Worm (Caenorhabditis elegans): Measurements from ENCODE around the gene sad-1.
A peak's percentile ranks its signal among the peaks of the same experiment; 100 is the strongest.

sad-1 gene

DNA sequence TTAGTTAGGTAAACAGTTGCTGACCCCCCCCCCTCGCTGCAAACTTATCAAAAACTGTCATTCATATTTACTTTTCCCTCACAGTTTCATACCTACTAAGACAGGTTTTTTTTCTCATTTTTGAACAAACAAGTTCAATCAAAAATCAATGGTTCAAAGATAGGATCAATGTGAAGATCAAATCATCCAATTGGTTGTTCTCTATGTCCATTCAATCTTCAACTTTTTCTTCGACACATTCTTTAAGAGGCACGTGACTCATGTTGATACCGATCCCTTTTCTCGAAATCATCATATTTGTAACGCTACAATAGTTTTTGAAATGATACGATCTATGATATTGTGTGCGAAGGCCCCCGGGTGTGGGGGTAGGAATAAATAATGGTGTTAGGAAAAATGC, 39.2 kb upstream of the sad-1 start (continued):
- TF ChIP-seq hlh-17 (GFP tag; optimal IDR thresholded peaks at IDR 0.05; ENCODE audit: borderline replicate concordance): no peak
- TF ChIP-seq rnt-1 (tag; optimal IDR thresholded peaks at IDR 0.05): peak; percentile 4
- TF ChIP-seq nhr-12 (tag; optimal IDR thresholded peaks at IDR 0.05): no peak
- no peak for TF ChIP-seq F16B12.6 (tag; optimal IDR thresholded peaks at IDR 0.05)
- peak; percentile 30 for TF ChIP-seq mep-1 (tag; optimal IDR thresholded peaks at IDR 0.05)
- TF ChIP-seq C04F5.9 (tag; optimal IDR thresholded peaks at IDR 0.05): no peak
- no peak for TF ChIP-seq nhr-76 (tag; optimal IDR thresholded peaks at IDR 0.05)
- no peak for TF ChIP-seq fos-1 (tag; optimal IDR thresholded peaks at IDR 0.05)
- no peak for TF ChIP-seq ceh-90 (tag; optimal IDR thresholded peaks at IDR 0.05)
- peak; percentile 77 for TF ChIP-seq nhr-90 (tag; optimal IDR thresholded peaks at IDR 0.05; ENCODE audit: poor library complexity)
- peak in 1 of 2 experiments; percentile 59 for TF ChIP-seq mdl-1 (tag; optimal IDR thresholded peaks at IDR 0.05)
- TF ChIP-seq fkh-8 (tag; optimal IDR thresholded peaks at IDR 0.05): no peak
- no peak for TF ChIP-seq hpl-2 (GFP tag; optimal IDR thresholded peaks at IDR 0.05)
- peak; percentile 68 for TF ChIP-seq nhr-47 (tag; optimal IDR thresholded peaks at IDR 0.05)
- TF ChIP-seq nhr-71 (tag; optimal IDR thresholded peaks at IDR 0.05): peak; percentile 88
- TF ChIP-seq unc-62 (GFP tag; optimal IDR thresholded peaks at IDR 0.05): no peak
- TF ChIP-seq sup-37 (GFP tag; optimal IDR thresholded peaks at IDR 0.05): no peak
- TF ChIP-seq tbx-2 (tag; optimal IDR thresholded peaks at IDR 0.05): peak; percentile 79
- no peak for TF ChIP-seq lin-39 (tag; optimal IDR thresholded peaks at IDR 0.05)
- no peak for TF ChIP-seq mef-2 (tag; optimal IDR thresholded peaks at IDR 0.05)
- TF ChIP-seq tlp-1 (tag; optimal IDR thresholded peaks at IDR 0.05): no peak
- peak; percentile 20 for TF ChIP-seq swsn-7 (tag; optimal IDR thresholded peaks at IDR 0.05)
- TF ChIP-seq unc-98 (GFP tag; IDR thresholded peaks at IDR 0.05): no peak
- peak; percentile 85 for TF ChIP-seq grh-1 (GFP tag; IDR thresholded peaks at IDR 0.05)
- peak; percentile 24 for TF ChIP-seq jun-1 (tag; optimal IDR thresholded peaks at IDR 0.05)
- peak; percentile 58 for TF ChIP-seq C16A3.4 (tag; optimal IDR thresholded peaks at IDR 0.05)
- peak in 1 of 2 experiments; percentile 5 for TF ChIP-seq efl-1 (optimal IDR thresholded peaks at IDR 0.05)
- TF ChIP-seq efl-1 (GFP tag; optimal IDR thresholded peaks at IDR 0.05 in 1 of 2): peak in 1 of 2 experiments; percentile 85
- no peak for TF ChIP-seq dsc-1 (tag; optimal IDR thresholded peaks at IDR 0.05)
- TF ChIP-seq egl-27 (tag; optimal IDR thresholded peaks at IDR 0.05): no peak

DNA sequence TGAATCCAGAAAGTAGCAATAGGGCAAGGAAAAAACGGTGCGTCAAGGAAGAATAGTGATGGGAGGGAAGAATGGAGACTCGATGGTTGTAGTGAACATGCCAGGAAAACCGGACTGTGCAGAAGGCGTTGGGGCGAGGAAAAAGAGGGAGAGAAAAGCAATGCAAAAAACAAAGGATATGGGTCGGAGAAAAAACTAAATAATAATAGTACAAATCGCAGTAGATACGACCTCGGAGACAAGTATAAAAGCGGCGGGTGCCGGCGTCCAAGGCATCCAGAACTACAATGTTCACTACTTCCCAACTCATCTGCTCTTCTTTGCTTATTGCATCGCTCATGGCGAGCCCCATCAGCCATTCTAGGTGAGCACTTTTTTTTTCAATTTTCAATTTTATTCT, 36.3 kb upstream of the sad-1 start, which contains the start of gene R01E6.5:
Gene R01E6.5, plus strand, starts transcription at position 301 of the 400 bp plus-strand sequence.
- TF ChIP-seq lin-35 (GFP tag; optimal IDR thresholded peaks at IDR 0.05) (no peak), efl-3 (GFP tag; optimal IDR thresholded peaks at IDR 0.05) (no peak), F16B12.6 (tag; optimal IDR thresholded peaks at IDR 0.05) (no peak), mef-2 (tag; optimal IDR thresholded peaks at IDR 0.05) (no peak), unc-130 (tag; optimal IDR thresholded peaks at IDR 0.05) (no peak)

DNA sequence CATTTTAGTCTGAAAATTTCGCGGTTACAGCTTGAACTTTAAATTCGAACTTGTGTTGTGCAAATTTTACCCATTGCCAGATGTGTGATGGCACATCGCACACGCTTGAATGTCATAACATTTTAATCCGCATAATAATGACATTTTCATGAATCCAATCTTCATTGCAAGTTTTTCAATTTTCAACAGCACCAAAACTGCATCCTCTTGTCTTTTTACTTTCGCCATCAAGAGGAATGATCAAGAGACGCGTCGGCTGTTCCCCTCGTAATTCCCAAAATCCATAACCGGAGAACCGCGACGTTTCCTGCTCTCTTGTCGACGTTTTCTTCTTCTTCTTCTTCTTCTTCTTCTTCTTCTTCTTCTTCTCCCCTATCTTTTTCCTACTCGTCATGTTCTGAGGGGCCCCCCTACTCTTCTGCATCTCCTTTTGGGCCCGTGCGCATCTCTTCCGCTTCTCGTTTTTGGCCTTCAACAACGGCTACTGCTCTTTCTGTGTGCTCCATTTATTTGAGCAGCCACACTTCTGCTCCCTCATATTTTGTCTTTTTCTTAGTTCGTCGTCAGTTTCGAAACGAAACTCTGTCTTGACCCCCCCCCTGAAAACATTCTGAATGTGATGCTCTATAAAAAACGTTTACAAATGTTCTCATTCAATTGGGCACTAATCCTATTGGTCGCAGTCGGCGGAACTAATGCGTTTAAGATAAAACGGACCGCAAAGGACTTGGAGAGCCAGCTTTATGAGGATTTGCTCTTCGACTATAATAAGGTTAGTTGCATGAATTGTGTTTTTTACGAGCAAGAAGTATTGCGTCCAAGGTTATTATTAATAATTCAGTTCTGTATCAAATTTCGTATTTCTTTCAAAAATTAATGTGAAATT, 32.2 kb upstream of the sad-1 start, which contains the start of gene acr-12:
Gene acr-12, plus strand, starts transcription at position 430 of the 886 bp plus-strand sequence.
- no peak for TF ChIP-seq unc-98 (GFP tag; IDR thresholded peaks at IDR 0.05)
- TF ChIP-seq ceh-82 (tag; optimal IDR thresholded peaks at IDR 0.05): peak in 1 of 3 experiments; percentile 10
- peak; percentile 72 for TF ChIP-seq lin-14 (GFP tag; optimal IDR thresholded peaks at IDR 0.05)
- TF ChIP-seq mef-2 (tag; optimal IDR thresholded peaks at IDR 0.05): no peak
